Worm (Caenorhabditis elegans) whole organism, mixed stage, embryonic: ENCODE data around the gene gck-4.
A peak's percentile ranks its signal among the peaks of the same experiment; 100 is the strongest.

Source experiments
- M03D4.4 ChIP-seq: sonication (generic microtip); optimal IDR thresholded peaks from 2 replicates; lab custom pipeline; 2017; ENCODE audit warnings: mild to moderate bottlenecking, missing genetic modification characterization, missing compliant biosample characterization
- bed-3 ChIP-seq: fragments of 200-800 bp; sonication (Bioruptor generic); optimal IDR thresholded peaks from 3 replicates; lab custom pipeline; 2018; ENCODE audit warnings: mild to moderate bottlenecking, missing genetic modification characterization, moderate library complexity, missing compliant biosample characterization
- blmp-1 ChIP-seq: fragments of 150-350 bp; optimal IDR thresholded peaks from 2 replicates; lab custom pipeline; 2014; ENCODE audit warnings: missing biosample characterization, missing genetic modification characterization
- ceh-39 ChIP-seq: fragments of 150-350 bp; optimal IDR thresholded peaks from 2 replicates; lab custom pipeline; 2014; ENCODE audit warnings: missing biosample characterization, missing genetic modification characterization
- ceh-43 ChIP-seq: fragments of 200-800 bp; sonication (Bioruptor generic); optimal IDR thresholded peaks from 2 replicates; lab custom pipeline; 2018; ENCODE audit warnings: mild to moderate bottlenecking, missing genetic modification characterization, moderate library complexity, missing compliant biosample characterization
- ceh-83 ChIP-seq: fragments of 200-800 bp; sonication (Bioruptor generic); optimal IDR thresholded peaks from 2 replicates; lab custom pipeline; 2018; ENCODE audit warnings: mild to moderate bottlenecking, missing genetic modification characterization, missing compliant biosample characterization
- ces-1 ChIP-seq: fragments of 150-350 bp; optimal IDR thresholded peaks from 2 replicates; lab custom pipeline; 2014; ENCODE audit warnings: missing biosample characterization, missing genetic modification reagents, missing genetic modification characterization
- cnd-1 ChIP-seq: fragments of 200-800 bp; sonication (Bioruptor generic); optimal IDR thresholded peaks from 2 replicates; lab custom pipeline; 2018; ENCODE audit warnings: mild to moderate bottlenecking, missing genetic modification characterization, missing compliant biosample characterization
- drap-1 ChIP-seq: fragments of 200-800 bp; sonication (Bioruptor generic); optimal IDR thresholded peaks from 3 replicates; lab custom pipeline; 2018; ENCODE audit warnings: mild to moderate bottlenecking, missing genetic modification characterization, missing compliant biosample characterization
- elt-1 ChIP-seq: sonication (generic microtip); optimal IDR thresholded peaks from 2 replicates; lab custom pipeline; 2017; ENCODE audit warnings: missing genetic modification characterization, mild to moderate bottlenecking, missing compliant biosample characterization, antibody characterized with exemption, moderate library complexity, borderline replicate concordance; ENCODE audit not compliant: insufficient read depth
- elt-3 ChIP-seq: fragments of 150-350 bp; optimal IDR thresholded peaks from 2 replicates; lab custom pipeline; 2014; ENCODE audit warnings: missing biosample characterization, missing genetic modification characterization
- flh-1 ChIP-seq: fragments of 200-800 bp; sonication (Bioruptor generic); optimal IDR thresholded peaks from 2 replicates; lab custom pipeline; 2018; ENCODE audit warnings: mild to moderate bottlenecking, missing genetic modification characterization, moderate library complexity, missing compliant biosample characterization
- ham-2 ChIP-seq: fragments of 200-800 bp; sonication (Bioruptor generic); optimal IDR thresholded peaks from 2 replicates; lab custom pipeline; 2018; ENCODE audit warnings: mild to moderate bottlenecking, missing genetic modification characterization, missing compliant biosample characterization
- hlh-1 ChIP-seq: fragments of 150-350 bp; optimal IDR thresholded peaks from 2 replicates; lab custom pipeline; 2014; ENCODE audit warnings: missing biosample characterization, missing genetic modification reagents, missing genetic modification characterization
- lin-13 ChIP-seq: fragments of 150-350 bp; optimal IDR thresholded peaks from 2 replicates; lab custom pipeline; 2014; ENCODE audit warnings: missing biosample characterization, missing genetic modification characterization
- lin-32 ChIP-seq: fragments of 200-800 bp; sonication (Bioruptor generic); optimal IDR thresholded peaks from 2 replicates; lab custom pipeline; 2018; ENCODE audit warnings: mild to moderate bottlenecking, missing genetic modification characterization, missing compliant biosample characterization
- lsy-2 ChIP-seq: fragments of 150-350 bp; optimal IDR thresholded peaks from 2 replicates; lab custom pipeline; 2014; ENCODE audit warnings: missing biosample characterization, missing genetic modification characterization
- mab-5 ChIP-seq: fragments of 150-350 bp; optimal IDR thresholded peaks from 2 replicates; lab custom pipeline; 2014; ENCODE audit warnings: missing biosample characterization, missing genetic modification characterization
- mep-1 ChIP-seq: fragments of 150-350 bp; optimal IDR thresholded peaks from 2 replicates; lab custom pipeline; 2017; ENCODE audit warnings: missing biosample characterization, missing genetic modification reagents, missing genetic modification characterization, inconsistent platforms
- mls-2 ChIP-seq: sonication (generic microtip); optimal IDR thresholded peaks from 2 replicates; lab custom pipeline; 2016; ENCODE audit warnings: mild to moderate bottlenecking, missing genetic modification characterization, moderate library complexity, missing compliant biosample characterization
- nhr-12 ChIP-seq: fragments of 150-350 bp; optimal IDR thresholded peaks from 2 replicates; lab custom pipeline; 2014; ENCODE audit warnings: missing biosample characterization, missing genetic modification characterization
- nhr-2 ChIP-seq: fragments of 150-350 bp; optimal IDR thresholded peaks from 2 replicates; lab custom pipeline; 2014; ENCODE audit warnings: missing biosample characterization, missing genetic modification characterization
- nhr-237 ChIP-seq: fragments of 150-350 bp; optimal IDR thresholded peaks from 2 replicates; lab custom pipeline; 2014; ENCODE audit warnings: missing biosample characterization, missing genetic modification characterization
- nhr-28 ChIP-seq: fragments of 150-350 bp; optimal IDR thresholded peaks from 2 replicates; lab custom pipeline; 2014; ENCODE audit warnings: missing biosample characterization, missing genetic modification characterization
- nhr-76 ChIP-seq: sonication (generic microtip); optimal IDR thresholded peaks from 2 replicates; lab custom pipeline; 2017; ENCODE audit warnings: missing biosample characterization, missing genetic modification characterization
- pha-4 ChIP-seq: fragments of 150-350 bp; optimal IDR thresholded peaks from 2 replicates; lab custom pipeline; 2018; ENCODE audit warnings: missing biosample characterization, missing genetic modification reagents, missing genetic modification characterization
- sem-2 ChIP-seq: fragments of 200-800 bp; sonication (Bioruptor generic); optimal IDR thresholded peaks from 2 replicates; lab custom pipeline; 2018; ENCODE audit warnings: mild to moderate bottlenecking, missing genetic modification characterization, missing compliant biosample characterization
- snpc-4 ChIP-seq: fragments of 150-350 bp; optimal IDR thresholded peaks from 2 replicates; lab custom pipeline; 2014; ENCODE audit warnings: missing biosample characterization, missing genetic modification characterization
- sptf-1 ChIP-seq: sonication (generic microtip); optimal IDR thresholded peaks from 2 replicates; lab custom pipeline; 2017; ENCODE audit warnings: mild to moderate bottlenecking, missing genetic modification characterization, moderate library complexity, missing compliant biosample characterization
- tbx-8 ChIP-seq: fragments of 200-800 bp; sonication (Bioruptor generic); optimal IDR thresholded peaks from 2 replicates; lab custom pipeline; 2018; ENCODE audit warnings: mild to moderate bottlenecking, missing genetic modification characterization, moderate library complexity, missing compliant biosample characterization
- unc-120 ChIP-seq: sonication (generic microtip); optimal IDR thresholded peaks from 2 replicates; lab custom pipeline; 2017; ENCODE audit warnings: missing genetic modification characterization, missing compliant biosample characterization; ENCODE audit not compliant: poor library complexity, severe bottlenecking
- unc-39 ChIP-seq: fragments of 150-350 bp; optimal IDR thresholded peaks from 2 replicates; lab custom pipeline; 2014; ENCODE audit warnings: missing biosample characterization, missing genetic modification characterization
- unc-62 ChIP-seq: fragments of 150-350 bp; optimal IDR thresholded peaks from 2 replicates; lab custom pipeline; 2014; ENCODE audit warnings: missing biosample characterization, missing genetic modification reagents, missing genetic modification characterization
- zip-8 ChIP-seq: fragments of 150-350 bp; optimal IDR thresholded peaks from 2 replicates; lab custom pipeline; 2014; ENCODE audit warnings: missing biosample characterization, missing genetic modification characterization
- ztf-11 ChIP-seq: fragments of 150-350 bp; optimal IDR thresholded peaks from 2 replicates; lab custom pipeline; 2014; ENCODE audit warnings: missing biosample characterization, missing genetic modification characterization

Gene gck-4

DNA sequence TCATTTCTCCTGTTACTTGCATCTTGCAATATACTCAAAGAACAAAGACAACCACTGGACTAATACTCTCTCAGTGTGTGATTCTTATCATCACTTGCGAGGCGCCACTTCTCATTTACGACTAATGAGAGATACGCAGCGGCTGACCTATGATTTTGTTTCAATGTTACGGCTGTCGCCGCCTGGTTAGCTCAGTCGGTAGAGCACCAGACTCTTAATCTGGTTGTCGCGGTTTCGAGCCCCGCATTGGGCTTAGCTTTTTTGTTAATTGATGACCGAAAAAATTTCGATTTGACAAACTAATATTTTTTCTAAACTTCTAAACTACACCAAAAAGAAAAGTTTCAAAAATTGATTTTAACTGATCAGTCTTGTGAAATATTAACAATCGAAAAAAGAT, 39.3 kb downstream of the gck-4 start:
- TF ChIP-seq ztf-11 (tag; lab: Kevin White, UChicago) (no peak), hlh-1 (tag; lab: Kevin White, UChicago) (peak; percentile 9)

DNA sequence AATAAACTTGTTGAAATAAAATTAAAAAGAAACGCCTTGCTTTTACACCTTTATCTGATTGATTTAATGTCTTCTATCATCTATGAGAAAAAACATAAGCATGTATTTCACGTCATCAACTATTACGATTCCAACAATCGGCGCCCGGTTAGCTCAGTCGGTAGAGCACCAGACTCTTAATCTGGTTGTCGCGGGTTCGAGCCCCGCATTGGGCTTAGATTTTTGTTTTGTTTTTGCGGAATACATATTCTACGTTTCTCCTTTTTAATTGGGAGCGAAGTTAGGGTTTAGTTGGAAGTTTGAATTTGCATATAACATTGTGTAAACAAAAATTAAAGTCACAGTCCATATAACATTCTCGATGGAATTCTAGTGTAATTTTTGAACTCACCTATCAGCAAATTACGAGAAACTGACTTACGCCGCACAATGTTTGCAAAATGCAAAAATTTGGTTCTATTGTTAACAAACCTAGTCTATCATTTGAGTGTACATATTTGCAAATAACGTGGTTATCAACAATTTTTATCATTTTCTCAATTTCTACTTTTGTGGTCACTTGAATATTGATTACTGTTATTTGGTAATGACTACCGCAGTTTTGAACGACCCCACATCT, 40.2 kb downstream of the gck-4 start, which contains the start of gene shc-3:
Gene shc-3, plus strand, starts transcription at position 484 of the 619 bp plus-strand sequence.
- TF ChIP-seq nhr-12 (tag; lab: Kevin White, UChicago): no peak
- TF ChIP-seq mep-1: no peak
- TF ChIP-seq unc-62 (GFP tag; lab: Kevin White, UChicago): no peak
- no peak for TF ChIP-seq unc-120 (tag; lab: Kevin White, UChicago)
- TF ChIP-seq lin-13 (tag; lab: Kevin White, UChicago): no peak
- TF ChIP-seq lin-32: no peak
- TF ChIP-seq nhr-28 (tag; lab: Kevin White, UChicago): no peak
- no peak for TF ChIP-seq ces-1
- TF ChIP-seq nhr-237 (tag; lab: Kevin White, UChicago): no peak
- TF ChIP-seq M03D4.4 (tag; lab: Kevin White, UChicago): no peak
- TF ChIP-seq mab-5 (tag; lab: Kevin White, UChicago): no peak
- TF ChIP-seq zip-8 (tag; lab: Kevin White, UChicago): no peak
- TF ChIP-seq blmp-1 (tag; lab: Kevin White, UChicago): no peak

ce11 chrX:13722821-13723220, 45.8 kb downstream of the gck-4 start, which contains the start of gene poml-1:
TSS of gene poml-1 (minus strand) at chrX:13722921.
- TF ChIP-seq unc-39 (tag; lab: Kevin White, UChicago): no peak
- no peak for TF ChIP-seq hlh-1 (tag; lab: Kevin White, UChicago)
- no peak for TF ChIP-seq unc-62 (GFP tag; lab: Kevin White, UChicago)
- no peak for TF ChIP-seq nhr-237 (tag; lab: Kevin White, UChicago)
- TF ChIP-seq ztf-11 (tag; lab: Kevin White, UChicago): no peak
- TF ChIP-seq tbx-8: no peak
- no peak for TF ChIP-seq nhr-28 (tag; lab: Kevin White, UChicago)
- TF ChIP-seq elt-3: no peak
- TF ChIP-seq mls-2 (tag; lab: Kevin White, UChicago): no peak
- no peak for TF ChIP-seq cnd-1
- TF ChIP-seq blmp-1 (tag; lab: Kevin White, UChicago): no peak

DNA sequence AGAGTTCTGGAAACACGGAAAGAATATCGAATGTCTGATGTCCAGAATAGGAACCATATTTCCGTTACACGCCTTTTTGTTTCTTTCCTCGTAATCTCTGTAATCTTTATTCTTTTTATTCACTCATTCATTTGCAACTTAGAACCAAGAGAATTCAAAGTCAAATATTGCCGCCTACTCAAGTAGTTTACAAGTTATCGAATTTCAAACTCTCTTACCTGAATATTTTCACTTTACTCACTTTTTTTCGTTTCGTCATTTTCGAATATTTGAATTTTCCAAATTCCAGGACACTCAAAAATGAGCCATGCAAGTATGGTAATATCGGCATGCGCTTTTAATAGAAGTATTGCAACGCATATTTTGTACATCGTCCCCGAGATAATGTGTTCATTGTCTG, 47.4 kb downstream of the gck-4 start, which contains the start of gene K11E4.6:
Gene K11E4.6, plus strand, starts transcription at position 301 of the 400 bp plus-strand sequence.
- TF ChIP-seq ceh-43 (GFP tag; lab: Kevin White, UChicago) (no peak), zip-8 (tag; lab: Kevin White, UChicago) (no peak), ceh-39 (tag; lab: Kevin White, UChicago) (no peak), mls-2 (tag; lab: Kevin White, UChicago) (no peak), unc-120 (tag; lab: Kevin White, UChicago) (no peak), mab-5 (tag; lab: Kevin White, UChicago) (no peak), ces-1 (no peak), nhr-76 (tag; lab: Kevin White, UChicago) (no peak), pha-4 (tag; lab: Kevin White, UChicago) (no peak), hlh-1 (tag; lab: Kevin White, UChicago) (no peak), lin-32 (no peak), tbx-8 (no peak)

DNA sequence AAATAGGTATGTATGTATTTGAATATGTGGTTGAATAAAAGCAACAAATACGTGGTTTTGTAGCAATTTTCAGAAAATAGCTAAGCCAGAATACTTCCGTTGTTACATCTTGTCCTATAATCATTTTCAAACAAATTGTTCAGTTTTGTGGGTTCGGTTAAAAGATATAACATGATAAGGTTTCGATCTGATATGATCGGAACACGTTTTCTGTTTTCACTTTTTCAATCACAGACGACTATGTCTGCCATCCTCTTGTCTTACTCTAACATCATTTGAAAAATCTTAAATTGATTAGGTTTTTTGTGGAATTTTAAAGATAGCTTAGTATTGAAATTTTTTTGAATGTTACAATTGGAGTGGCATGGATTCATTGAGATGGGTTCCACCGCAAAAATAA, 49.3 kb downstream of the gck-4 start:
- no peak for TF ChIP-seq M03D4.4 (tag; lab: Kevin White, UChicago)

DNA sequence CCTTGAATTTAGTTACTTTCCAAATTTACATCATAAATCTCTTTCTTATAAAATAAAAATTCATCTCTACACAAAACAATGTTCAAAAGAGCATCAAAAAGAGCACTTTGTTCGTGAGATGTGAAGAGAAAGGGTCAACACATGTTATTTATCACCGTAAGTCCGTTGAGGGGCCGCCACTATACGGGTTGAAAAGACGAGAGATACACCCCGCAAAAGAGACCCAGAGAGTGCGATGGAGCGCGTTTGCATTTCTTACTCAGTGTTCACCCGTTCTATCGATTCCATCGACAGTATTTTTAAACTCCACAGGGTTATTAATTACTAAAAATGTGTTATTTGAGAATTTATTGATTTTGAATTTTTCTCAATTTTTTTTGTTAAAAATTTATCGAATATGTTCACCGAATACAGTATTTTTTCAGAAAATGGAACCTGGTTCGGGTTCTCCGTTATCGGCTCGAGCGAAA, 49.9 kb downstream of the gck-4 start, which contains the start of gene pix-1:
Gene pix-1, plus strand, starts transcription at position 420 of the 470 bp plus-strand sequence.
- TF ChIP-seq unc-120 (tag; lab: Kevin White, UChicago): no peak
- TF ChIP-seq sptf-1 (tag; lab: Kevin White, UChicago): no peak
- peak; percentile 33 for TF ChIP-seq ces-1
- TF ChIP-seq ceh-83 (GFP tag; lab: Kevin White, UChicago): no peak
- TF ChIP-seq snpc-4: no peak
- no peak for TF ChIP-seq nhr-12 (tag; lab: Kevin White, UChicago)
- no peak for TF ChIP-seq drap-1 (GFP tag; lab: Kevin White, UChicago)
- TF ChIP-seq nhr-28 (tag; lab: Kevin White, UChicago): no peak
- no peak for TF ChIP-seq unc-39 (tag; lab: Kevin White, UChicago)
- no peak for TF ChIP-seq elt-3
- TF ChIP-seq mls-2 (tag; lab: Kevin White, UChicago): no peak
- TF ChIP-seq ztf-11 (tag; lab: Kevin White, UChicago): no peak
- TF ChIP-seq lsy-2 (tag; lab: Kevin White, UChicago): peak; percentile 33
- TF ChIP-seq pha-4 (tag; lab: Kevin White, UChicago): no peak
- TF ChIP-seq tbx-8: no peak
- no peak for TF ChIP-seq zip-8 (tag; lab: Kevin White, UChicago)
- no peak for TF ChIP-seq elt-1
- TF ChIP-seq nhr-2 (tag; lab: Kevin White, UChicago): peak; percentile 11
- no peak for TF ChIP-seq nhr-237 (tag; lab: Kevin White, UChicago)
- no peak for TF ChIP-seq nhr-76 (tag; lab: Kevin White, UChicago)
- peak; percentile 47 for TF ChIP-seq hlh-1 (tag; lab: Kevin White, UChicago)
- TF ChIP-seq ceh-43 (GFP tag; lab: Kevin White, UChicago): no peak
- peak; percentile 16 for TF ChIP-seq unc-62 (GFP tag; lab: Kevin White, UChicago)
- no peak for TF ChIP-seq cnd-1
- TF ChIP-seq lin-13 (tag; lab: Kevin White, UChicago): peak; percentile 62
- no peak for TF ChIP-seq bed-3 (GFP tag; lab: Kevin White, UChicago)
- no peak for TF ChIP-seq ham-2 (GFP tag; lab: Kevin White, UChicago)
- no peak for TF ChIP-seq flh-1 (GFP tag; lab: Kevin White, UChicago)
- no peak for TF ChIP-seq sem-2 (GFP tag; lab: Kevin White, UChicago)
